Worm (Caenorhabditis elegans) whole organism, mixed stage, embryonic: ENCODE data around the gene osm-10.

ENCODE experiments used
- ceh-83 ChIP-seq: fragments of 200-800 bp; sonication (Bioruptor generic); optimal IDR thresholded peaks from 2 replicates; lab custom pipeline; 2018; ENCODE audit warnings: mild to moderate bottlenecking, missing genetic modification characterization, missing compliant biosample characterization
- elt-3 ChIP-seq: fragments of 150-350 bp; optimal IDR thresholded peaks from 2 replicates; lab custom pipeline; 2014; ENCODE audit warnings: missing biosample characterization, missing genetic modification characterization
- lin-32 ChIP-seq: fragments of 200-800 bp; sonication (Bioruptor generic); optimal IDR thresholded peaks from 2 replicates; lab custom pipeline; 2018; ENCODE audit warnings: mild to moderate bottlenecking, missing genetic modification characterization, missing compliant biosample characterization
- lsy-2 ChIP-seq: fragments of 150-350 bp; optimal IDR thresholded peaks from 2 replicates; lab custom pipeline; 2014; ENCODE audit warnings: missing biosample characterization, missing genetic modification characterization
- mep-1 ChIP-seq: fragments of 150-350 bp; optimal IDR thresholded peaks from 2 replicates; lab custom pipeline; 2017; ENCODE audit warnings: missing biosample characterization, missing genetic modification reagents, missing genetic modification characterization, inconsistent platforms
- nhr-76 ChIP-seq: sonication (generic microtip); optimal IDR thresholded peaks from 2 replicates; lab custom pipeline; 2017; ENCODE audit warnings: missing biosample characterization, missing genetic modification characterization
- unc-120 ChIP-seq: sonication (generic microtip); optimal IDR thresholded peaks from 2 replicates; lab custom pipeline; 2017; ENCODE audit warnings: missing genetic modification characterization, missing compliant biosample characterization; ENCODE audit not compliant: poor library complexity, severe bottlenecking
- unc-39 ChIP-seq: fragments of 150-350 bp; optimal IDR thresholded peaks from 2 replicates; lab custom pipeline; 2014; ENCODE audit warnings: missing biosample characterization, missing genetic modification characterization

- TF ChIP-seq elt-3 (tag; lab: Kevin White, UChicago) (no peak), unc-39 (tag; lab: Kevin White, UChicago) (no peak), nhr-76 (tag; lab: Kevin White, UChicago) (no peak), lsy-2 (tag; lab: Kevin White, UChicago) (no peak), unc-120 (tag; lab: Kevin White, UChicago) (peak; percentile 42), ceh-83 (GFP tag; lab: Kevin White, UChicago) (no peak), lin-32 (no peak), mep-1 (tag; lab: Kevin White, UChicago) (no peak)
Measured at ce11 chrIII:7215532-7215931, 27.5 kb upstream of the osm-10 start.
